Fruit fly (Drosophila melanogaster) whole organism, embryonic: Measurements from ENCODE around the gene CG16790.
A peak's percentile ranks its signal among the peaks of the same experiment; 100 is the strongest.

Experiments
- Aef1 ChIP-seq: fragments of 200-800 bp; sonication (Bioruptor generic); IDR thresholded peaks from 3 replicates; pipeline ENCODE4 v1.3.6; 2022; ENCODE audit warnings: missing biosample characterization, missing genetic modification characterization
- Bdp1 ChIP-seq: fragments of 200-800 bp; sonication (Bioruptor generic); optimal IDR thresholded peaks from 3 replicates; lab custom pipeline; 2016; ENCODE audit warnings: missing biosample characterization, missing genetic modification characterization
- CG10543 ChIP-seq: fragments of 200-800 bp; sonication (Bioruptor generic); optimal IDR thresholded peaks from 3 replicates; lab custom pipeline; 2017; ENCODE audit warnings: missing biosample characterization, mild to moderate bottlenecking, missing genetic modification characterization, moderate library complexity
- CG11398 ChIP-seq: fragments of 200-800 bp; sonication (Bioruptor generic); optimal IDR thresholded peaks from 2 replicates; lab custom pipeline; 2016; ENCODE audit warnings: missing biosample characterization, missing genetic modification characterization
- CG11696 ChIP-seq: fragments of 200-800 bp; sonication (Bioruptor generic); IDR thresholded peaks from 2 replicates; pipeline ENCODE4 v1.3.6; 2022; ENCODE audit warnings: missing biosample characterization, missing genetic modification characterization
- CG14667 ChIP-seq: fragments of 200-800 bp; sonication (Bioruptor generic); IDR thresholded peaks from 2 replicates; pipeline ENCODE4 v1.3.6; 2022; ENCODE audit warnings: missing biosample characterization, missing genetic modification characterization
- CG15269 ChIP-seq: fragments of 200-800 bp; sonication (Bioruptor generic); optimal IDR thresholded peaks from 2 replicates; lab custom pipeline; 2018; ENCODE audit warnings: missing biosample characterization, mild to moderate bottlenecking, missing genetic modification characterization, moderate library complexity
- CG15601 ChIP-seq: fragments of 200-800 bp; sonication (Bioruptor generic); optimal IDR thresholded peaks from 3 replicates; lab custom pipeline; 2019; ENCODE audit warnings: missing biosample characterization, mild to moderate bottlenecking, missing genetic modification characterization, moderate library complexity
- CG2116 ChIP-seq: fragments of 200-800 bp; sonication (Bioruptor generic); optimal IDR thresholded peaks from 3 replicates; lab custom pipeline; 2018; ENCODE audit warnings: missing biosample characterization, mild to moderate bottlenecking, missing genetic modification characterization
- CG3163 ChIP-seq: fragments of 200-800 bp; sonication (Bioruptor generic); optimal IDR thresholded peaks from 3 replicates; lab custom pipeline; 2016; ENCODE audit warnings: missing biosample characterization, missing genetic modification characterization
- CG3995 ChIP-seq: fragments of 200-800 bp; sonication (Bioruptor generic); optimal IDR thresholded peaks from 3 replicates; lab custom pipeline; 2016; ENCODE audit warnings: missing biosample characterization, missing genetic modification characterization
- CG6683 ChIP-seq: fragments of 200-800 bp; sonication (Bioruptor generic); optimal IDR thresholded peaks from 2 replicates; lab custom pipeline; 2017; ENCODE audit warnings: missing biosample characterization, mild to moderate bottlenecking, missing genetic modification characterization, missing genetic modification reagents
- CG8924 ChIP-seq: fragments of 200-800 bp; optimal IDR thresholded peaks from 3 replicates; lab custom pipeline; 2019; ENCODE audit warnings: missing biosample characterization, mild to moderate bottlenecking, missing genetic modification characterization, moderate library complexity
- D19A ChIP-seq: fragments of 200-800 bp; optimal IDR thresholded peaks from 3 replicates; lab custom pipeline; 2019; ENCODE audit warnings: missing biosample characterization, mild to moderate bottlenecking, missing genetic modification characterization, moderate library complexity
- Doc3 ChIP-seq: fragments of 200-800 bp; sonication (Bioruptor generic); IDR thresholded peaks from 3 replicates; pipeline ENCODE4 v1.3.6; 2022; ENCODE audit warnings: missing biosample characterization, missing genetic modification characterization; ENCODE audit not compliant: partially characterized antibody
- E2f2 ChIP-seq: fragments of 200-800 bp; sonication (Bioruptor generic); IDR thresholded peaks from 2 replicates; pipeline ENCODE4 v1.3.6; 2022; ENCODE audit warnings: missing biosample characterization, missing genetic modification characterization
- Fer2 ChIP-seq: fragments of 200-800 bp; sonication (Bioruptor generic); optimal IDR thresholded peaks from 2 replicates; lab custom pipeline; 2018; ENCODE audit warnings: missing biosample characterization, mild to moderate bottlenecking, missing genetic modification characterization, moderate library complexity
- HHEX ChIP-seq: fragments of 200-800 bp; sonication (Bioruptor generic); optimal IDR thresholded peaks from 3 replicates; lab custom pipeline; 2017; ENCODE audit warnings: missing biosample characterization, mild to moderate bottlenecking, missing genetic modification characterization, missing genetic modification reagents
- HLH4C ChIP-seq: fragments of 200-800 bp; sonication (Bioruptor generic); IDR thresholded peaks from 3 replicates; pipeline ENCODE4 v1.3.6; 2022; ENCODE audit warnings: missing biosample characterization, missing genetic modification characterization; ENCODE audit not compliant: partially characterized antibody
- HLHmδ ChIP-seq: fragments of 200-800 bp; sonication (Bioruptor generic); optimal IDR thresholded peaks from 2 replicates; lab custom pipeline; 2018; ENCODE audit warnings: missing biosample characterization, mild to moderate bottlenecking, missing genetic modification characterization, moderate library complexity
- HmgD ChIP-seq: fragments of 200-800 bp; sonication (Bioruptor generic); optimal IDR thresholded peaks from 3 replicates; lab custom pipeline; 2016; ENCODE audit warnings: missing biosample characterization, missing genetic modification characterization
- Meics ChIP-seq: fragments of 200-800 bp; sonication (Bioruptor generic); optimal IDR thresholded peaks from 2 replicates; lab custom pipeline; 2017; ENCODE audit warnings: missing biosample characterization, mild to moderate bottlenecking, missing genetic modification characterization
- NC2β ChIP-seq: fragments of 200-800 bp; sonication (Bioruptor generic); optimal IDR thresholded peaks from 2 replicates; lab custom pipeline; 2016; ENCODE audit warnings: missing biosample characterization, missing genetic modification characterization
- Neu2 ChIP-seq: fragments of 200-800 bp; sonication (Bioruptor generic); optimal IDR thresholded peaks from 3 replicates; lab custom pipeline; 2016; ENCODE audit warnings: missing biosample characterization, missing genetic modification characterization, borderline replicate concordance
- NfI ChIP-seq: fragments of 200-800 bp; sonication (Bioruptor generic); optimal IDR thresholded peaks from 3 replicates; lab custom pipeline; 2018; ENCODE audit warnings: missing biosample characterization, mild to moderate bottlenecking, missing genetic modification characterization, moderate library complexity
- ato ChIP-seq: fragments of 200-800 bp; sonication (Bioruptor generic); IDR thresholded peaks from 2 replicates; pipeline ENCODE4 v1.3.6; 2022; ENCODE audit warnings: missing biosample characterization, missing genetic modification characterization; ENCODE audit not compliant: partially characterized antibody
- bab2 ChIP-seq: fragments of 200-800 bp; sonication (Bioruptor generic); optimal IDR thresholded peaks from 2 replicates; lab custom pipeline; 2016; ENCODE audit warnings: missing biosample characterization, missing genetic modification characterization
- cg ChIP-seq: fragments of 200-800 bp; sonication (Bioruptor generic); optimal IDR thresholded peaks from 3 replicates; lab custom pipeline; 2019; ENCODE audit warnings: missing biosample characterization, mild to moderate bottlenecking, missing genetic modification characterization, moderate library complexity
- crc ChIP-seq: fragments of 200-800 bp; sonication (Bioruptor generic); optimal IDR thresholded peaks from 2 replicates; lab custom pipeline; 2016; ENCODE audit warnings: missing biosample characterization, missing genetic modification characterization
- dmrt99B ChIP-seq: fragments of 200-800 bp; sonication (Bioruptor generic); optimal IDR thresholded peaks from 2 replicates; lab custom pipeline; 2018; ENCODE audit warnings: missing biosample characterization, mild to moderate bottlenecking, missing genetic modification characterization, moderate library complexity
- ewg ChIP-seq: fragments of 200-800 bp; sonication (Bioruptor generic); optimal IDR thresholded peaks from 3 replicates; lab custom pipeline; 2017; ENCODE audit warnings: mild to moderate bottlenecking, missing biosample characterization, missing genetic modification reagents, missing genetic modification characterization
- fd96Cb ChIP-seq: fragments of 200-800 bp; sonication (Bioruptor generic); optimal IDR thresholded peaks from 2 replicates; lab custom pipeline; 2018; ENCODE audit warnings: missing biosample characterization, mild to moderate bottlenecking, missing genetic modification characterization, moderate library complexity
- gce ChIP-seq: fragments of 200-800 bp; sonication (Bioruptor generic); IDR thresholded peaks from 3 replicates; pipeline ENCODE4 v1.3.6; 2022; ENCODE audit warnings: missing biosample characterization, missing genetic modification characterization
- gem ChIP-seq: fragments of 200-800 bp; sonication (Bioruptor generic); optimal IDR thresholded peaks from 2 replicates; lab custom pipeline; 2019; ENCODE audit warnings: missing biosample characterization, mild to moderate bottlenecking, missing genetic modification characterization, moderate library complexity
- gfzf ChIP-seq: fragments of 200-800 bp; sonication (Bioruptor generic); optimal IDR thresholded peaks from 2 replicates; lab custom pipeline; 2016; ENCODE audit warnings: missing biosample characterization, mild to moderate bottlenecking, missing genetic modification characterization, moderate library complexity
- nmo ChIP-seq: fragments of 200-800 bp; sonication (Bioruptor generic); optimal IDR thresholded peaks from 2 replicates; lab custom pipeline; 2018; ENCODE audit warnings: missing biosample characterization, mild to moderate bottlenecking, missing genetic modification characterization, moderate library complexity
- odd ChIP-seq: fragments of 200-800 bp; sonication (Bioruptor generic); optimal IDR thresholded peaks from 2 replicates; lab custom pipeline; 2017; ENCODE audit warnings: missing biosample characterization, mild to moderate bottlenecking, missing genetic modification characterization
- p53 ChIP-seq: fragments of 200-800 bp; sonication (Bioruptor generic); optimal IDR thresholded peaks from 2 replicates; lab custom pipeline; 2016; ENCODE audit warnings: missing biosample characterization, missing genetic modification characterization
- pan ChIP-seq, 4 experiments: fragments of >200 bp in 3 of 4; fragments of 200-800 bp in 1 of 4; sonication (Bioruptor generic) in 1 of 4; optimal IDR thresholded peaks in 3 of 4; IDR thresholded peaks in 1 of 4; 2 replicates each; pipeline versions ENCODE4 v1.3.6 to Lab custom; 2017 to 2022; ENCODE audit warnings: missing biosample characterization in 2 of 4, missing genetic modification characterization in 2 of 4, mixed read lengths in 1 of 4
- pnt ChIP-seq: fragments of 200-800 bp; sonication (Bioruptor generic); optimal IDR thresholded peaks from 3 replicates; lab custom pipeline; 2016; ENCODE audit warnings: missing biosample characterization, missing genetic modification characterization
- pum ChIP-seq: fragments of 200-800 bp; sonication (Bioruptor generic); optimal IDR thresholded peaks from 2 replicates; lab custom pipeline; 2016; ENCODE audit warnings: missing biosample characterization, missing genetic modification characterization
- ranshi ChIP-seq: fragments of 200-800 bp; sonication (Bioruptor generic); IDR thresholded peaks from 2 replicates; pipeline ENCODE4 v1.3.6; 2022; ENCODE audit warnings: missing biosample characterization, missing genetic modification characterization
- salm ChIP-seq: fragments of 200-800 bp; sonication (Bioruptor generic); optimal IDR thresholded peaks from 2 replicates; lab custom pipeline; 2018; ENCODE audit warnings: missing biosample characterization, mild to moderate bottlenecking, missing genetic modification characterization
- slou ChIP-seq: fragments of 200-800 bp; sonication (Bioruptor generic); optimal IDR thresholded peaks from 3 replicates; lab custom pipeline; 2016; ENCODE audit warnings: missing biosample characterization, missing genetic modification characterization
- tio ChIP-seq: fragments of 200-800 bp; sonication (Bioruptor generic); optimal IDR thresholded peaks from 2 replicates; lab custom pipeline; 2017; ENCODE audit warnings: missing biosample characterization, missing genetic modification characterization, inconsistent platforms
- zen ChIP-seq: fragments of 200-800 bp; sonication (Bioruptor generic); optimal IDR thresholded peaks from 3 replicates; lab custom pipeline; 2018; ENCODE audit warnings: missing biosample characterization, mild to moderate bottlenecking, missing genetic modification characterization, moderate library complexity

Gene CG16790

dm6 chr3R:9533181-9534124 is 36.6 kb downstream of the CG16790 start (continued):
- TF ChIP-seq Bdp1 (GFP tag; lab: Kevin White, UChicago) (peak; percentile 84), zen (tag; lab: Kevin White, UChicago) (peak; percentile 72), CG15269 (tag; lab: Kevin White, UChicago) (peak; percentile 97), CG3163 (GFP tag; lab: Kevin White, UChicago) (peak; percentile 63), ranshi (GFP tag; lab: Robert Waterston, UW) (peak; percentile 80; the same call in 1 of the 2 replicates), pan (optimal IDR thresholded peaks at IDR 0.05; lab: Kevin White, UChicago) (no peak), pan (GFP tag; optimal IDR thresholded peaks at IDR 0.05 in 1 of 2, IDR thresholded peaks at IDR 0.05 in 1 of 2) (peak in 1 of 2 experiments; percentile 86), odd (GFP tag; lab: Kevin White, UChicago) (peak; percentile 98), Doc3 (GFP tag; lab: Robert Waterston, UW) (0 out of 3 replicates have a peak, but pooled peaks have one; percentile 19), crc (GFP tag; lab: Kevin White, UChicago) (peak; percentile 86), CG8924 (tag; lab: Kevin White, UChicago) (peak; percentile 98), salm (peak; percentile 91), pnt (peak; percentile 91), HLH4C (GFP tag; lab: Robert Waterston, UW) (no peak), fd96Cb (peak; percentile 94), Neu2 (GFP tag; lab: Kevin White, UChicago) (peak; percentile 82), pum (GFP tag; lab: Kevin White, UChicago) (peak; percentile 91), cg (GFP tag; lab: Kevin White, UChicago) (no peak), Aef1 (GFP tag; lab: Robert Waterston, UW) (peak; percentile 84), gfzf (GFP tag; lab: Kevin White, UChicago) (peak; percentile 7), tio (GFP tag; lab: Kevin White, UChicago) (peak; percentile 97), HmgD (GFP tag; lab: Kevin White, UChicago) (peak; percentile 57), ato (GFP tag; lab: Robert Waterston, UW) (no peak), NfI (GFP tag; lab: Kevin White, UChicago) (peak; percentile 95), NC2β (peak; percentile 83), CG11398 (peak; percentile 84), D19A (peak; percentile 94), p53 (GFP tag; lab: Kevin White, UChicago) (peak; percentile 72), dmrt99B (tag; lab: Kevin White, UChicago) (peak; percentile 98), CG14667 (GFP tag; lab: Robert Waterston, UW) (peak; percentile 85), E2f2 (GFP tag; lab: Robert Waterston, UW) (peak; percentile 73), bab2 (GFP tag; lab: Kevin White, UChicago) (peak; percentile 88), CG6683 (GFP tag; lab: Kevin White, UChicago) (peak; percentile 94), Meics (GFP tag; lab: Kevin White, UChicago) (peak; percentile 98), nmo (GFP tag; lab: Kevin White, UChicago) (peak; percentile 98), gem (tag; lab: Kevin White, UChicago) (peak; percentile 98), CG3995 (GFP tag; lab: Kevin White, UChicago) (peak; percentile 79), HLHmδ (GFP tag; lab: Kevin White, UChicago) (peak; percentile 39), CG15601 (tag; lab: Kevin White, UChicago) (peak; percentile 86), gce (GFP tag; lab: Robert Waterston, UW) (peak; percentile 49; the same call in 1 of the 3 replicates), HHEX (GFP tag; lab: Kevin White, UChicago) (peak; percentile 97), slou (GFP tag; lab: Kevin White, UChicago) (peak; percentile 84), CG2116 (peak; percentile 79), CG11696 (GFP tag; lab: Robert Waterston, UW) (peak; percentile 61), Fer2 (tag; lab: Kevin White, UChicago) (peak; percentile 85), CG10543 (GFP tag; lab: Kevin White, UChicago) (peak; percentile 98), ewg (GFP tag; lab: Kevin White, UChicago) (peak; percentile 91)
